Worm (Caenorhabditis elegans) whole organism, L4/young adult: Measurements from ENCODE around the gene try-10.

Experiments used
- dao-5 ChIP-seq: sonication (generic microtip); optimal IDR thresholded peaks from 2 replicates; lab custom pipeline; 2016; ENCODE audit warnings: missing genotype, missing genetic modification characterization, moderate library complexity, missing compliant biosample characterization
- him-1 ChIP-seq: sonication (generic microtip); optimal IDR thresholded peaks from 2 replicates; lab custom pipeline; 2016; ENCODE audit warnings: missing genotype, missing genetic modification reagents, missing genetic modification characterization, missing compliant biosample characterization

DNA sequence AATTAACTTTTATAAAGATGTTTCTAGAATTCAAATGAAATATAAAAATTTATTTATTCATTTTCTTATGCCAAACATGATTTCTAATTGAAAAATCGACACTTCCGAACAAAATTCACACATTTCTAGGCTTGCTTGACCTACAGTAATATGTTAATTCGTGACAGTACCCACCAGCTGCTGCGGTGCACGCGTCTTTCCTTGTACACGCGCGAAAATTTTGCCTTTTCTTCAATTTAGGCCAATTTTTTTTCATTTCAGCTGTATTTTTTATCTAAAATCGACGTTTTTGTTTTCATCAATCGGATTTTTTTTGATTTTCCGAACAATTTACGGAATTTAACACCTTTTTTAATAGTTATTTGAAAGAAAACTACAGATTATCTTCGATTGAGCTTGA lies 13.0 kb downstream of the try-10 start:
- TF ChIP-seq dao-5 (no peak), him-1 (tag; lab: Kevin White, UChicago) (no peak)
